Fruit fly (Drosophila melanogaster) whole organism, pupa: ENCODE data around the gene Abcd1.

Experiments
- CG14655 ChIP-seq: fragments of 200-800 bp; sonication (Bioruptor generic); optimal IDR thresholded peaks from 3 replicates; lab custom pipeline; 2017; ENCODE audit warnings: mild to moderate bottlenecking, missing biosample characterization, missing genetic modification reagents, missing genetic modification characterization
- CG8159 ChIP-seq: fragments of 200-800 bp; sonication (Bioruptor generic); optimal IDR thresholded peaks from 3 replicates; lab custom pipeline; 2018; ENCODE audit warnings: missing biosample characterization, mild to moderate bottlenecking, missing genetic modification characterization, moderate library complexity
- fd96Ca ChIP-seq: fragments of 200-800 bp; sonication (Bioruptor generic); IDR thresholded peaks from 3 replicates; pipeline ENCODE4 v1.3.6; 2022; ENCODE audit warnings: missing biosample characterization, missing genetic modification characterization
- rn ChIP-seq: fragments of 200-800 bp; sonication (Bioruptor generic); IDR thresholded peaks from 2 replicates; pipeline ENCODE4 v1.3.6; 2022; ENCODE audit warnings: missing biosample characterization, missing genetic modification characterization

DNA sequence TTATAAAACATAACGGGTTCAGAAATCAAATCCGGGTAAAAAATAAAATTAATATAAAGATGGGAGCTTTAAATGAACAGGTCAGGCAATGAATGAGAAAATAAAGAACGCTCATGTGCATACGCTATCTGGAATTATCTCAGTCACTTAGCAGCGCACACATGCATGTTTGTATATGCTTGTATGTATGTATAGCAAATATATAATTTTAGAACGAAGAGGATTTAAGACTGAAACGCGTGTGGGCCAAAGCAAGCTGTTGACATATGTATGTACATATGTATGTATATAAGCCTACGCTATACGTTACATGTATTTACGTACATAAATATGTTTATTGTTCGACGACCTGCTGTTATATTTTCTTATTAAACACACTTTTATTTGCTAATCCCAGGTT, 32.2 kb upstream of the Abcd1 start:
- no peak for TF ChIP-seq CG8159 (tag; lab: Kevin White, UChicago)
- TF ChIP-seq fd96Ca: no peak
- TF ChIP-seq CG14655 (GFP tag; lab: Kevin White, UChicago): no peak
- no peak for TF ChIP-seq rn (GFP tag; lab: Robert Waterston, UW)
